Fruit fly (Drosophila melanogaster) whole organism, embryonic: ENCODE measurements around the gene Pcmt.

ENCODE experiments used
- Atf3 ChIP-seq: fragments of 200-800 bp; sonication (Bioruptor generic); optimal IDR thresholded peaks from 3 replicates; lab custom pipeline; 2016; ENCODE audit warnings: missing biosample characterization, missing genetic modification characterization
- CG10654 ChIP-seq: fragments of 200-800 bp; sonication (Bioruptor generic); optimal IDR thresholded peaks from 2 replicates; lab custom pipeline; 2016; ENCODE audit warnings: missing biosample characterization, missing genetic modification characterization
- CG13894 ChIP-seq: fragments of 200-800 bp; sonication (Bioruptor generic); optimal IDR thresholded peaks from 3 replicates; lab custom pipeline; 2018; ENCODE audit warnings: missing biosample characterization, mild to moderate bottlenecking, missing genetic modification characterization, moderate library complexity
- CG15269 ChIP-seq: fragments of 200-800 bp; sonication (Bioruptor generic); optimal IDR thresholded peaks from 2 replicates; lab custom pipeline; 2018; ENCODE audit warnings: missing biosample characterization, mild to moderate bottlenecking, missing genetic modification characterization, moderate library complexity
- CG15514 ChIP-seq: fragments of 200-800 bp; sonication (Bioruptor generic); optimal IDR thresholded peaks from 3 replicates; lab custom pipeline; 2017; ENCODE audit warnings: missing biosample characterization, missing genetic modification characterization, mild to moderate bottlenecking, moderate library complexity, missing genetic modification reagents
- CG1647 ChIP-seq: fragments of 200-800 bp; sonication (Bioruptor generic); optimal IDR thresholded peaks from 3 replicates; lab custom pipeline; 2016; ENCODE audit warnings: missing biosample characterization, missing genetic modification characterization
- CG16863 ChIP-seq: fragments of 200-800 bp; sonication (Bioruptor generic); optimal IDR thresholded peaks from 3 replicates; lab custom pipeline; 2016; ENCODE audit warnings: missing biosample characterization, missing genetic modification characterization
- CG18262 ChIP-seq: fragments of 200-800 bp; optimal IDR thresholded peaks from 3 replicates; lab custom pipeline; 2019; ENCODE audit warnings: missing biosample characterization, mild to moderate bottlenecking, missing genetic modification characterization, moderate library complexity
- CG2199 ChIP-seq: fragments of 200-800 bp; sonication (Bioruptor generic); IDR thresholded peaks from 3 replicates; pipeline ENCODE4 v1.3.6; 2022; ENCODE audit warnings: missing biosample characterization, missing genetic modification characterization
- CG3163 ChIP-seq: fragments of 200-800 bp; sonication (Bioruptor generic); optimal IDR thresholded peaks from 3 replicates; lab custom pipeline; 2016; ENCODE audit warnings: missing biosample characterization, missing genetic modification characterization
- CG34376 ChIP-seq: fragments of 200-800 bp; sonication (Bioruptor generic); optimal IDR thresholded peaks from 2 replicates; lab custom pipeline; 2018; ENCODE audit warnings: missing biosample characterization, mild to moderate bottlenecking, missing genetic modification characterization
- CG42726 ChIP-seq: fragments of 200-800 bp; sonication (Bioruptor generic); IDR thresholded peaks from 2 replicates; pipeline ENCODE4 v1.3.6; 2022; ENCODE audit warnings: missing biosample characterization, missing genetic modification characterization; ENCODE audit not compliant: partially characterized antibody
- CG4328 ChIP-seq: fragments of 200-800 bp; sonication (Bioruptor generic); optimal IDR thresholded peaks from 3 replicates; lab custom pipeline; 2017; ENCODE audit warnings: missing biosample characterization, missing genetic modification reagents, missing genetic modification characterization
- CG6175 ChIP-seq: fragments of 200-800 bp; sonication (Bioruptor generic); IDR thresholded peaks from 3 replicates; pipeline ENCODE4 v1.3.6; 2022; ENCODE audit warnings: missing biosample characterization, missing genetic modification characterization
- CG8478 ChIP-seq: fragments of >200 bp; optimal IDR thresholded peaks from 2 replicates; lab custom pipeline; 2018
- CG8765 ChIP-seq: fragments of 200-800 bp; sonication (Bioruptor generic); IDR thresholded peaks from 2 replicates; pipeline ENCODE4 v1.3.6; 2022; ENCODE audit warnings: missing biosample characterization, missing genetic modification characterization
- CG9932 ChIP-seq: fragments of 200-800 bp; sonication (Bioruptor generic); IDR thresholded peaks from 2 replicates; pipeline ENCODE4 v1.3.6; 2022; ENCODE audit warnings: missing biosample characterization, missing genetic modification characterization
- Chrac-16 ChIP-seq: fragments of 200-800 bp; sonication (Bioruptor generic); optimal IDR thresholded peaks from 3 replicates; lab custom pipeline; 2016; ENCODE audit warnings: missing biosample characterization, missing genetic modification characterization
- E2f1 ChIP-seq: fragments of 200-800 bp; sonication (Bioruptor generic); IDR thresholded peaks from 2 replicates; pipeline ENCODE4 v1.3.6; 2022; ENCODE audit warnings: missing biosample characterization, missing genetic modification characterization
- MBD-R2 ChIP-seq: fragments of 200-800 bp; sonication (Bioruptor generic); IDR thresholded peaks from 2 replicates; pipeline ENCODE4 v1.3.6; 2022; ENCODE audit warnings: missing biosample characterization, missing genetic modification characterization
- Rx ChIP-seq: fragments of 200-800 bp; sonication (Bioruptor generic); IDR thresholded peaks from 2 replicates; pipeline ENCODE4 v1.3.6; 2022; ENCODE audit warnings: missing biosample characterization, missing genetic modification characterization
- Tbp ChIP-seq: fragments of >200 bp; optimal IDR thresholded peaks from 2 replicates; lab custom pipeline; 2018; ENCODE audit warnings: missing biosample characterization, missing genetic modification characterization
- Usf ChIP-seq: fragments of 200-800 bp; sonication (Bioruptor generic); optimal IDR thresholded peaks from 2 replicates; lab custom pipeline; 2017; ENCODE audit warnings: missing genotype, missing biosample characterization, missing genetic modification characterization
- ap ChIP-seq: fragments of 200-800 bp; sonication (Bioruptor generic); IDR thresholded peaks from 2 replicates; pipeline ENCODE4 v1.3.6; 2022; ENCODE audit warnings: missing biosample characterization, missing genetic modification characterization
- bab2 ChIP-seq: fragments of 200-800 bp; sonication (Bioruptor generic); optimal IDR thresholded peaks from 2 replicates; lab custom pipeline; 2016; ENCODE audit warnings: missing biosample characterization, missing genetic modification characterization
- cas ChIP-seq: fragments of 200-800 bp; sonication (Bioruptor generic); IDR thresholded peaks from 2 replicates; pipeline ENCODE4 v1.3.6; 2022; ENCODE audit warnings: missing biosample characterization, missing genetic modification characterization
- cato ChIP-seq: fragments of 200-800 bp; sonication (Bioruptor generic); optimal IDR thresholded peaks from 2 replicates; lab custom pipeline; 2016; ENCODE audit warnings: missing biosample characterization, missing genetic modification characterization, borderline replicate concordance
- cg ChIP-seq: fragments of 200-800 bp; sonication (Bioruptor generic); optimal IDR thresholded peaks from 3 replicates; lab custom pipeline; 2019; ENCODE audit warnings: missing biosample characterization, mild to moderate bottlenecking, missing genetic modification characterization, moderate library complexity
- chif ChIP-seq, 2 experiments: fragments of 200-800 bp; sonication (Bioruptor generic); optimal IDR thresholded peaks; 3 replicates each; lab custom pipeline; 2016; ENCODE audit warnings: missing biosample characterization in 2 of 2, missing genetic modification characterization in 2 of 2
- chinmo ChIP-seq: fragments of 200-800 bp; sonication (Bioruptor generic); IDR thresholded peaks from 4 replicates; pipeline ENCODE4 v1.3.6; 2022; ENCODE audit warnings: missing biosample characterization, missing genetic modification characterization; ENCODE audit not compliant: partially characterized antibody
- ci ChIP-seq: fragments of 200-800 bp; sonication (Bioruptor generic); IDR thresholded peaks from 3 replicates; pipeline ENCODE4 v1.3.6; 2022; ENCODE audit warnings: missing biosample characterization, missing genetic modification characterization
- fd64A ChIP-seq: fragments of 200-800 bp; sonication (Bioruptor generic); optimal IDR thresholded peaks from 3 replicates; lab custom pipeline; 2018; ENCODE audit warnings: missing biosample characterization, mild to moderate bottlenecking, missing genetic modification characterization
- hbn ChIP-seq: fragments of 200-800 bp; sonication (Bioruptor generic); IDR thresholded peaks from 2 replicates; pipeline ENCODE4 v1.3.6; 2022; ENCODE audit warnings: missing biosample characterization, missing genetic modification characterization; ENCODE audit not compliant: partially characterized antibody
- jing ChIP-seq: fragments of 200-800 bp; sonication (Bioruptor generic); optimal IDR thresholded peaks from 2 replicates; lab custom pipeline; 2018; ENCODE audit warnings: missing biosample characterization, mild to moderate bottlenecking, missing genetic modification characterization
- klu ChIP-seq: fragments of 200-800 bp; sonication (Bioruptor generic); IDR thresholded peaks from 2 replicates; pipeline ENCODE4 v1.3.6; 2022; ENCODE audit warnings: missing biosample characterization, missing genetic modification characterization
- lilli ChIP-seq: fragments of 200-800 bp; sonication (Bioruptor generic); optimal IDR thresholded peaks from 3 replicates; lab custom pipeline; 2016; ENCODE audit warnings: missing biosample characterization, missing genetic modification characterization
- mam ChIP-seq: fragments of 200-800 bp; sonication (Bioruptor generic); optimal IDR thresholded peaks from 3 replicates; lab custom pipeline; 2016; ENCODE audit warnings: missing biosample characterization, missing genetic modification characterization
- pfk ChIP-seq: fragments of 200-800 bp; sonication (Bioruptor generic); optimal IDR thresholded peaks from 2 replicates; lab custom pipeline; 2018; ENCODE audit warnings: missing biosample characterization, mild to moderate bottlenecking, missing genetic modification characterization, moderate library complexity
- pita ChIP-seq: fragments of 200-800 bp; sonication (Bioruptor generic); optimal IDR thresholded peaks from 2 replicates; lab custom pipeline; 2017; ENCODE audit warnings: missing biosample characterization, mild to moderate bottlenecking, missing genetic modification characterization
- pzg ChIP-seq: fragments of 200-800 bp; sonication (Bioruptor generic); optimal IDR thresholded peaks from 3 replicates; lab custom pipeline; 2018; ENCODE audit warnings: missing biosample characterization, mild to moderate bottlenecking, missing genetic modification characterization, moderate library complexity
- repo ChIP-seq: fragments of 200-800 bp; sonication (Bioruptor generic); optimal IDR thresholded peaks from 2 replicates; lab custom pipeline; 2016; ENCODE audit warnings: missing biosample characterization, missing genetic modification characterization
- slou ChIP-seq: fragments of 200-800 bp; sonication (Bioruptor generic); optimal IDR thresholded peaks from 3 replicates; lab custom pipeline; 2016; ENCODE audit warnings: missing biosample characterization, missing genetic modification characterization
- ssp ChIP-seq: fragments of 200-800 bp; sonication (Bioruptor generic); IDR thresholded peaks from 2 replicates; pipeline ENCODE4 v1.3.6; 2022; ENCODE audit warnings: missing biosample characterization, missing genetic modification characterization
- tx ChIP-seq: fragments of 200-800 bp; sonication (Bioruptor generic); optimal IDR thresholded peaks from 2 replicates; lab custom pipeline; 2016; ENCODE audit warnings: missing biosample characterization, missing genetic modification characterization
- unpg ChIP-seq: fragments of 200-800 bp; sonication (Bioruptor generic); optimal IDR thresholded peaks from 3 replicates; lab custom pipeline; 2018; ENCODE audit warnings: missing biosample characterization, mild to moderate bottlenecking, missing genetic modification characterization, moderate library complexity
- vnd ChIP-seq: fragments of 200-800 bp; sonication (Bioruptor generic); IDR thresholded peaks from 3 replicates; pipeline ENCODE4 v1.3.6; 2022; ENCODE audit warnings: missing biosample characterization, missing genetic modification characterization; ENCODE audit not compliant: partially characterized antibody

Pcmt gene

DNA sequence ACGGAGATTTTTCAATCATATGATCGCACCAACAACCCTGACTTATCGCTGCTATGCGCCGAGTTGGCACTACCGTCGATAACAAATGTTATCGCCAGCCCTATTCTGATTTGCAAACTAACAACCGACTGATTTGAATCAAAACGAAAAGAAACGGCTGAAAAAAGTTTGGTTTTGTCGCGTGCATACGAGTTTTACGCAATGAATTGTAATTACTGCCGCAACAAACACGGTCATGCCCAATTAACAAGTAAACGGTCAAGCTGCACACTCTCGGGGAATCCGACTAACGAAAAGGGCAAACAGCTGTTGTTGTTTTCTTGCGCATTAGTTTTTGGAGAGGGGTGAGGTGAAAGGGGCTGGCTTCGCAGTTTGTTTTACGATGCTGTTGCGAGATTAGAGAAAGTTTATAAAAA, 10.7 kb upstream of the Pcmt start, which contains the start of the genes CG14671 and CG12746 (continued):
- TF ChIP-seq pita (GFP tag; lab: Kevin White, UChicago): no peak
- TF ChIP-seq pzg: peak; percentile 63
- TF ChIP-seq CG2199 (GFP tag; lab: Robert Waterston, UW): no peak
- TF ChIP-seq CG6175 (GFP tag; lab: Robert Waterston, UW): no peak
- no peak for TF ChIP-seq mam (GFP tag; lab: Kevin White, UChicago)
- TF ChIP-seq CG42726 (GFP tag; lab: Robert Waterston, UW): no peak
- TF ChIP-seq slou (GFP tag; lab: Kevin White, UChicago): no peak
- TF ChIP-seq cato: no peak
- no peak for TF ChIP-seq Atf3 (GFP tag; lab: Kevin White, UChicago)
- peak; percentile 31 for TF ChIP-seq CG34376 (GFP tag; lab: Kevin White, UChicago)
- TF ChIP-seq CG18262 (tag; lab: Kevin White, UChicago): no peak
- TF ChIP-seq lilli: no peak
- no peak for TF ChIP-seq CG4328
- TF ChIP-seq Rx (GFP tag; lab: Robert Waterston, UW): no peak
- no peak for TF ChIP-seq cas (GFP tag; lab: Robert Waterston, UW)
- TF ChIP-seq cg (GFP tag; lab: Kevin White, UChicago): no peak
- TF ChIP-seq fd64A (GFP tag; lab: Kevin White, UChicago): peak; percentile 4
- no peak for TF ChIP-seq Tbp (GFP tag; lab: Kevin White, UChicago)
- TF ChIP-seq ci (GFP tag; lab: Robert Waterston, UW): peak; percentile 55; the same call in 1 of the 3 replicates
- TF ChIP-seq CG15269: no peak
- no peak for TF ChIP-seq CG1647 (GFP tag; lab: Kevin White, UChicago)
- no peak for TF ChIP-seq CG8765 (GFP tag; lab: Robert Waterston, UW)
- TF ChIP-seq CG10654: no peak
- 0 out of 2 replicates have a peak, but pooled peaks have one; percentile 24 for TF ChIP-seq hbn (GFP tag; lab: Robert Waterston, UW)
- no peak for TF ChIP-seq CG3163
- no peak for TF ChIP-seq jing (GFP tag; lab: Kevin White, UChicago)
- TF ChIP-seq CG15514 (GFP tag; lab: Kevin White, UChicago): no peak
- peak; percentile 88 for TF ChIP-seq MBD-R2
- no peak for TF ChIP-seq bab2
- no peak for TF ChIP-seq CG8478 (lab: Kevin White, UChicago)
- TF ChIP-seq ssp (GFP tag; lab: Robert Waterston, UW): no peak
- TF ChIP-seq pfk: no peak
- TF ChIP-seq klu: no peak
- TF ChIP-seq Usf (GFP tag; lab: Kevin White, UChicago): no peak
- TF ChIP-seq E2f1 (GFP tag; lab: Robert Waterston, UW): no peak
- TF ChIP-seq CG9932 (GFP tag; lab: Robert Waterston, UW): no peak
- TF ChIP-seq CG16863 (GFP tag; lab: Kevin White, UChicago): no peak
- TF ChIP-seq ap (GFP tag; lab: Robert Waterston, UW): no peak
- TF ChIP-seq chif (GFP tag; optimal IDR thresholded peaks at IDR 0.05; lab: Kevin White, UChicago): no peak
- TF ChIP-seq CG13894 (tag; lab: Kevin White, UChicago): no peak
- no peak for TF ChIP-seq repo (GFP tag; lab: Kevin White, UChicago)
- TF ChIP-seq Chrac-16 (GFP tag; lab: Kevin White, UChicago): no peak
- no peak for TF ChIP-seq chinmo
- TF ChIP-seq unpg (GFP tag; lab: Kevin White, UChicago): no peak
- TF ChIP-seq vnd (GFP tag; lab: Robert Waterston, UW): no peak
- peak; percentile 14 for TF ChIP-seq tx (GFP tag; lab: Kevin White, UChicago)
- TF ChIP-seq, all 482 proteins: peak for 71
